Fruit fly (Drosophila melanogaster): ENCODE data around the gene Fntb.

Fntb gene

DNA sequence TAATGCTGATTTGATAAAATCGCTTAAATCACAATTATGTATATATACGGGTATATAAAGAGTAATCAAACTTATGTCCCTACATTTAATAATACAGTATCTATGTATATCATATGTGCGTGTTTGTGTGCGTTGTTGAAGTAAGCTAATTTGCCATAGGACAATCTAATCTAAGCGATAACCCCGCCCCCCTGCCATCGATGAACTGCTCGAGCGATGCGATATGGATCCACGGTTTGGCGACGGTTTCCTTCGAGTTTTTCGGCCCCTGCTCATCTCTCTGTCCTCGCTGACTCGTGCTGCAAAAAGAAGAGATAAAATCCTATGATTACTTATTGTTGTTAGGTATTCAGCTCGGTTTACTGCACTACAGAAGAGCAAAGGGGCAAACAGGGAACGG is 14.0 kb downstream of the Fntb start (continued):
- TF ChIP-seq CG3163 (GFP tag; optimal IDR thresholded peaks at IDR 0.05) = no peak
- no peak for TF ChIP-seq Atf3 (GFP tag; optimal IDR thresholded peaks at IDR 0.05)
- no peak for TF ChIP-seq CG14965 (GFP tag; optimal IDR thresholded peaks at IDR 0.05; ENCODE audit: borderline replicate concordance)
- TF ChIP-seq CG34376 (GFP tag; optimal IDR thresholded peaks at IDR 0.05) = peak; percentile 44
- TF ChIP-seq CG2199 (GFP tag; IDR thresholded peaks at IDR 0.05) = 0 out of 3 replicates have a peak, but pooled peaks have one; percentile 26
- TF ChIP-seq CG17328 (GFP tag; IDR thresholded peaks at IDR 0.05) = no peak
- TF ChIP-seq zen (tag; optimal IDR thresholded peaks at IDR 0.05) = no peak
- TF ChIP-seq Fer3 (tag; optimal IDR thresholded peaks at IDR 0.05) = no peak
- TF ChIP-seq dati (GFP tag; IDR thresholded peaks at IDR 0.05) = no peak
- TF ChIP-seq CG9797 (GFP tag; optimal IDR thresholded peaks at IDR 0.05) = no peak
- TF ChIP-seq ara (GFP tag; IDR thresholded peaks at IDR 0.05) = no peak
- TF ChIP-seq Nf-YA (GFP tag; IDR thresholded peaks at IDR 0.05) = no peak
- peak; percentile 83 for TF ChIP-seq exex (tag; optimal IDR thresholded peaks at IDR 0.05)
- TF ChIP-seq lab (GFP tag; optimal IDR thresholded peaks at IDR 0.05) = peak; percentile 14
- no peak for TF ChIP-seq CG13775 (GFP tag; optimal IDR thresholded peaks at IDR 0.05)
- no peak for TF ChIP-seq eyg (GFP tag; optimal IDR thresholded peaks at IDR 0.05)
- no peak for TF ChIP-seq emc (GFP tag; optimal IDR thresholded peaks at IDR 0.05)
- peak; percentile 60; the same call in 1 of the 2 replicates for TF ChIP-seq crol (GFP tag; IDR thresholded peaks at IDR 0.05)
- no peak for TF ChIP-seq Camta (GFP tag; optimal IDR thresholded peaks at IDR 0.05)
- no peak for TF ChIP-seq CG8089 (GFP tag; optimal IDR thresholded peaks at IDR 0.05)
- TF ChIP-seq CG6254 (GFP tag; optimal IDR thresholded peaks at IDR 0.05) = no peak
- no peak for TF ChIP-seq CG14050 (GFP tag; IDR thresholded peaks at IDR 0.05)
- TF ChIP-seq nau (GFP tag; optimal IDR thresholded peaks at IDR 0.05) = no peak
- no peak for TF ChIP-seq nerfin-2 (GFP tag; IDR thresholded peaks at IDR 0.05; ENCODE audit: partially characterized antibody)
- TF ChIP-seq zfh1 (GFP tag; IDR thresholded peaks at IDR 0.05) = no peak
- no peak for TF ChIP-seq pb (GFP tag; optimal IDR thresholded peaks at IDR 0.05)
- peak; percentile 86 for TF ChIP-seq GATAe (GFP tag; conservative IDR thresholded peaks at IDR 0.05)
- TF ChIP-seq Scr (GFP tag; IDR thresholded peaks at IDR 0.05; ENCODE audit: partially characterized antibody) = no peak
- no peak for TF ChIP-seq CG2875 (GFP tag; optimal IDR thresholded peaks at IDR 0.05)
- no peak for TF ChIP-seq CG1233 (GFP tag; optimal IDR thresholded peaks at IDR 0.05)
- TF ChIP-seq fru (optimal IDR thresholded peaks at IDR 0.05) = no peak
- no peak for TF ChIP-seq CG11504 (tag; optimal IDR thresholded peaks at IDR 0.05)
- TF ChIP-seq HmgD (GFP tag; optimal IDR thresholded peaks at IDR 0.05) = no peak
- TF ChIP-seq row (GFP tag; IDR thresholded peaks at IDR 0.05) = no peak
- no peak for TF ChIP-seq slbo (GFP tag; IDR thresholded peaks at IDR 0.05)
- no peak for TF ChIP-seq D (optimal IDR thresholded peaks at IDR 0.05)
- TF ChIP-seq D (GFP tag; optimal IDR thresholded peaks at IDR 0.05) = no peak

DNA sequence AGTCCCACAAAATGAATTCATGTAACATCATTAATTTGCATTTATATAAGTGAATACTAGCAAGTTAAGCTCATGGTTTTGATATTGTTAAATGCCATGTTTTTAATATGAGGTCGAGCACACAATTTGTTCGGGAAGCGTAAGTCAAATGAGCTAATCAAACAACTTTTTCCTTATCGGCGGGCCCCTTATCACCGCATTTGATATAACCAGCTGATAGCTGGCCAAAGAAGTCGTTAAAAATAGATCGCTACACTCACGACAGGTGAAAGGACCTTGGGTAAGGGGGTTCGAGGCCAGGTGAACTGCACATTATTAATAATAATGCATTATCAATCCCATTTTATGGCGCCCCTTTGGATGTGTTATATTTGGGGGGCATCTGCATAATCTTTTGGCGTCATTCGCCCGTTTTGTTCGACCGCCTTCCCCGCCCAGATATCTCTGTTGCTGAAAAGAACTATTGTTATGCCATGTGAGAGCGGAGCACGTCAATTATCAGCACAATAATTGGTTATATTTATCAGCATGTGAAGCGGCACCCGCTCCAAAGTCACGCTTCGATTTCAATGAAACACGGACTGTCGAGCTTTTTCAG is 14.7 kb downstream of the Fntb start:
- no peak for TF ChIP-seq bowl (GFP tag; IDR thresholded peaks at IDR 0.05)
- 0 out of 4 replicates have a peak, but pooled peaks have one; percentile 69 for TF ChIP-seq chinmo (GFP tag; IDR thresholded peaks at IDR 0.05; ENCODE audit: partially characterized antibody)
- no peak for TF ChIP-seq Hey (tag; optimal IDR thresholded peaks at IDR 0.05)
- no peak for TF ChIP-seq Nf-YC (tag; optimal IDR thresholded peaks at IDR 0.05)
- no peak for TF ChIP-seq aop (GFP tag; IDR thresholded peaks at IDR 0.05)
- TF ChIP-seq Hr78 (GFP tag; optimal IDR thresholded peaks at IDR 0.05) = peak in 1 of 2 experiments; percentile 47
- TF ChIP-seq Adf1 (GFP tag; IDR thresholded peaks at IDR 0.05) = no peak
- TF ChIP-seq fd64A (GFP tag; optimal IDR thresholded peaks at IDR 0.05) = no peak
- TF ChIP-seq ara (GFP tag; IDR thresholded peaks at IDR 0.05) = no peak
- no peak for TF ChIP-seq CG12659 (GFP tag; optimal IDR thresholded peaks at IDR 0.05)
- TF ChIP-seq Six4 (GFP tag; optimal IDR thresholded peaks at IDR 0.05) = no peak
- peak; percentile 55 for TF ChIP-seq Med (GFP tag)
- TF ChIP-seq CG10543 (GFP tag; optimal IDR thresholded peaks at IDR 0.05) = no peak
- no peak for TF ChIP-seq CG3995 (GFP tag; optimal IDR thresholded peaks at IDR 0.05)
- no peak for TF ChIP-seq CG9876 (GFP tag; optimal IDR thresholded peaks at IDR 0.05)
- no peak for TF ChIP-seq CG18764 (GFP tag; optimal IDR thresholded peaks at IDR 0.05)
- no peak for TF ChIP-seq jigr1 (GFP tag; IDR thresholded peaks at IDR 0.05)

All from whole organism, embryonic.